Fruit fly (Drosophila melanogaster) whole organism, embryonic: ENCODE results near the gene Set2.

ENCODE experiments used
- Ada2b ChIP-seq: fragments of 200-800 bp; sonication (Bioruptor generic); IDR thresholded peaks from 2 replicates; pipeline ENCODE4 v1.3.6; 2022; ENCODE audit warnings: missing biosample characterization, missing genetic modification characterization
- Antp ChIP-seq: fragments of 200-800 bp; sonication (Bioruptor generic); optimal IDR thresholded peaks from 3 replicates; lab custom pipeline; 2016; ENCODE audit warnings: missing biosample characterization, missing genetic modification characterization
- Blimp-1 ChIP-seq: fragments of 200-800 bp; sonication (Bioruptor generic); optimal IDR thresholded peaks from 3 replicates; lab custom pipeline; 2018; ENCODE audit warnings: missing biosample characterization, missing genetic modification characterization, mild to moderate bottlenecking, moderate library complexity, missing genetic modification reagents
- CG12155 ChIP-seq: fragments of 200-800 bp; sonication (Bioruptor generic); optimal IDR thresholded peaks from 3 replicates; lab custom pipeline; 2016; ENCODE audit warnings: missing biosample characterization, missing genetic modification characterization
- CG12659 ChIP-seq: fragments of 200-800 bp; sonication (Bioruptor generic); optimal IDR thresholded peaks from 3 replicates; lab custom pipeline; 2017; ENCODE audit warnings: mild to moderate bottlenecking, missing biosample characterization, missing genetic modification reagents, missing genetic modification characterization
- CG14667 ChIP-seq: fragments of 200-800 bp; sonication (Bioruptor generic); IDR thresholded peaks from 2 replicates; pipeline ENCODE4 v1.3.6; 2022; ENCODE audit warnings: missing biosample characterization, missing genetic modification characterization
- CG1529 ChIP-seq: fragments of 200-800 bp; sonication (Bioruptor generic); optimal IDR thresholded peaks from 3 replicates; lab custom pipeline; 2018; ENCODE audit warnings: missing biosample characterization, missing genetic modification characterization
- CG17361 ChIP-seq: fragments of 200-800 bp; sonication (Bioruptor generic); IDR thresholded peaks from 3 replicates; pipeline ENCODE4 v1.3.6; 2022; ENCODE audit warnings: missing biosample characterization, missing genetic modification characterization
- CG1792 ChIP-seq: fragments of 200-800 bp; sonication (Bioruptor generic); optimal IDR thresholded peaks from 2 replicates; lab custom pipeline; 2016; ENCODE audit warnings: missing biosample characterization, missing genetic modification characterization
- CG18262 ChIP-seq: fragments of 200-800 bp; optimal IDR thresholded peaks from 3 replicates; lab custom pipeline; 2019; ENCODE audit warnings: missing biosample characterization, mild to moderate bottlenecking, missing genetic modification characterization, moderate library complexity
- CG18476 ChIP-seq: fragments of 200-800 bp; sonication (Bioruptor generic); optimal IDR thresholded peaks from 2 replicates; lab custom pipeline; 2016; ENCODE audit warnings: missing biosample characterization, mild to moderate bottlenecking, missing genetic modification characterization
- CG30431 ChIP-seq: fragments of 200-800 bp; sonication (Bioruptor generic); optimal IDR thresholded peaks from 2 replicates; lab custom pipeline; 2017; ENCODE audit warnings: missing biosample characterization, missing genetic modification characterization
- CG34224 ChIP-seq: fragments of 200-800 bp; sonication (Bioruptor generic); IDR thresholded peaks from 3 replicates; pipeline ENCODE4 v1.3.6; 2022; ENCODE audit warnings: missing biosample characterization, missing genetic modification characterization; ENCODE audit not compliant: partially characterized antibody
- CG34376 ChIP-seq: fragments of 200-800 bp; sonication (Bioruptor generic); optimal IDR thresholded peaks from 2 replicates; lab custom pipeline; 2018; ENCODE audit warnings: missing biosample characterization, mild to moderate bottlenecking, missing genetic modification characterization
- CG6654 ChIP-seq: fragments of 200-800 bp; sonication (Bioruptor generic); optimal IDR thresholded peaks from 2 replicates; lab custom pipeline; 2017; ENCODE audit warnings: missing biosample characterization, mild to moderate bottlenecking, missing genetic modification characterization
- CG6683 ChIP-seq: fragments of 200-800 bp; sonication (Bioruptor generic); optimal IDR thresholded peaks from 2 replicates; lab custom pipeline; 2017; ENCODE audit warnings: missing biosample characterization, mild to moderate bottlenecking, missing genetic modification characterization, missing genetic modification reagents
- CG6854 ChIP-seq: fragments of 200-800 bp; sonication (Bioruptor generic); optimal IDR thresholded peaks from 3 replicates; lab custom pipeline; 2017; ENCODE audit warnings: missing biosample characterization, mild to moderate bottlenecking, missing genetic modification characterization
- CG7372 ChIP-seq: fragments of 200-800 bp; sonication (Bioruptor generic); IDR thresholded peaks from 2 replicates; pipeline ENCODE4 v1.3.6; 2022; ENCODE audit warnings: missing biosample characterization, missing genetic modification characterization
- CG7963 ChIP-seq: fragments of 200-800 bp; sonication (Bioruptor generic); IDR thresholded peaks from 3 replicates; pipeline ENCODE4 v1.3.6; 2022; ENCODE audit warnings: missing biosample characterization, missing genetic modification characterization; ENCODE audit not compliant: partially characterized antibody
- CG8944 ChIP-seq: fragments of 200-800 bp; sonication (Bioruptor generic); optimal IDR thresholded peaks from 3 replicates; lab custom pipeline; 2016; ENCODE audit warnings: missing biosample characterization, missing genetic modification characterization
- CG9437 ChIP-seq: fragments of 200-800 bp; sonication (Bioruptor generic); optimal IDR thresholded peaks from 2 replicates; lab custom pipeline; 2018; ENCODE audit warnings: missing biosample characterization, mild to moderate bottlenecking, missing genetic modification characterization
- CG9797 ChIP-seq: fragments of 200-800 bp; sonication (Bioruptor generic); optimal IDR thresholded peaks from 3 replicates; lab custom pipeline; 2018; ENCODE audit warnings: missing biosample characterization, mild to moderate bottlenecking, missing genetic modification characterization
- CoRest ChIP-seq: fragments of 200-800 bp; sonication (Bioruptor generic); optimal IDR thresholded peaks from 3 replicates; lab custom pipeline; 2018; ENCODE audit warnings: missing biosample characterization, mild to moderate bottlenecking, missing genetic modification characterization, moderate library complexity
- Dll ChIP-seq: fragments of 200-800 bp; sonication (Bioruptor generic); IDR thresholded peaks from 4 replicates; pipeline ENCODE4 v1.3.6; 2022; ENCODE audit warnings: missing biosample characterization, missing genetic modification characterization; ENCODE audit not compliant: partially characterized antibody
- Dref ChIP-seq: fragments of 200-800 bp; sonication (Bioruptor generic); IDR thresholded peaks from 2 replicates; pipeline ENCODE4 v1.3.6; 2022; ENCODE audit warnings: missing biosample characterization, missing genetic modification characterization
- Hand ChIP-seq: fragments of 200-800 bp; sonication (Bioruptor generic); optimal IDR thresholded peaks from 2 replicates; lab custom pipeline; 2017; ENCODE audit warnings: mild to moderate bottlenecking, missing biosample characterization, missing genetic modification reagents, missing genetic modification characterization
- HmgZ ChIP-seq: fragments of 200-800 bp; sonication (Bioruptor generic); optimal IDR thresholded peaks from 2 replicates; lab custom pipeline; 2018; ENCODE audit warnings: missing biosample characterization, mild to moderate bottlenecking, missing genetic modification characterization
- Hr51 ChIP-seq, 2 experiments: fragments of 200-800 bp; sonication (Bioruptor generic); optimal IDR thresholded peaks; 2 replicates in 1 of 2; 3 replicates in 1 of 2; lab custom pipeline; 2016 to 2018; ENCODE audit warnings: missing biosample characterization in 2 of 2, missing genetic modification characterization in 2 of 2, mild to moderate bottlenecking in 1 of 2, moderate library complexity in 1 of 2
- Hsf ChIP-seq: fragments of 200-800 bp; sonication (Bioruptor generic); optimal IDR thresholded peaks from 3 replicates; lab custom pipeline; 2016; ENCODE audit warnings: missing biosample characterization, missing genetic modification characterization
- Med ChIP-seq: fragments of 200-800 bp; sonication (Bioruptor generic); peaks from one replicate; lab custom pipeline; 2016; ENCODE audit warnings: missing biosample characterization, missing genetic modification characterization, mild to moderate bottlenecking, inconsistent platforms, moderate library complexity
- Meics ChIP-seq: fragments of 200-800 bp; sonication (Bioruptor generic); optimal IDR thresholded peaks from 2 replicates; lab custom pipeline; 2017; ENCODE audit warnings: missing biosample characterization, mild to moderate bottlenecking, missing genetic modification characterization
- Nf-YB ChIP-seq: fragments of 200-800 bp; sonication (Bioruptor generic); optimal IDR thresholded peaks from 3 replicates; lab custom pipeline; 2019; ENCODE audit warnings: missing biosample characterization, mild to moderate bottlenecking, missing genetic modification characterization, moderate library complexity
- Sox100B ChIP-seq: fragments of 200-800 bp; sonication (Bioruptor generic); optimal IDR thresholded peaks from 3 replicates; lab custom pipeline; 2018; ENCODE audit warnings: missing biosample characterization, mild to moderate bottlenecking, missing genetic modification characterization
- Xrp1 ChIP-seq: fragments of 200-800 bp; sonication (Bioruptor generic); IDR thresholded peaks from 2 replicates; pipeline ENCODE4 v1.3.6; 2022; ENCODE audit warnings: missing biosample characterization, missing genetic modification characterization
- cato ChIP-seq: fragments of 200-800 bp; sonication (Bioruptor generic); optimal IDR thresholded peaks from 2 replicates; lab custom pipeline; 2016; ENCODE audit warnings: missing biosample characterization, missing genetic modification characterization, borderline replicate concordance
- chn ChIP-seq: fragments of 200-800 bp; sonication (Bioruptor generic); optimal IDR thresholded peaks from 2 replicates; lab custom pipeline; 2016; ENCODE audit warnings: missing biosample characterization, missing genetic modification characterization
- en ChIP-seq: fragments of 200-800 bp; sonication (Bioruptor generic); optimal IDR thresholded peaks from 2 replicates; lab custom pipeline; 2016; ENCODE audit warnings: missing biosample characterization, missing genetic modification characterization
- gem ChIP-seq: fragments of 200-800 bp; sonication (Bioruptor generic); optimal IDR thresholded peaks from 2 replicates; lab custom pipeline; 2019; ENCODE audit warnings: missing biosample characterization, mild to moderate bottlenecking, missing genetic modification characterization, moderate library complexity
- grau ChIP-seq: fragments of 200-800 bp; optimal IDR thresholded peaks from 3 replicates; lab custom pipeline; 2019; ENCODE audit warnings: missing biosample characterization, mild to moderate bottlenecking, missing genetic modification characterization, moderate library complexity
- klu ChIP-seq: fragments of 200-800 bp; sonication (Bioruptor generic); IDR thresholded peaks from 2 replicates; pipeline ENCODE4 v1.3.6; 2022; ENCODE audit warnings: missing biosample characterization, missing genetic modification characterization
- p53 ChIP-seq: fragments of 200-800 bp; sonication (Bioruptor generic); optimal IDR thresholded peaks from 2 replicates; lab custom pipeline; 2016; ENCODE audit warnings: missing biosample characterization, missing genetic modification characterization
- pb ChIP-seq: fragments of 200-800 bp; sonication (Bioruptor generic); optimal IDR thresholded peaks from 3 replicates; lab custom pipeline; 2016; ENCODE audit warnings: missing biosample characterization, missing genetic modification characterization
- run ChIP-seq: fragments of 200-800 bp; sonication (Bioruptor generic); optimal IDR thresholded peaks from 3 replicates; lab custom pipeline; 2018; ENCODE audit warnings: missing biosample characterization, mild to moderate bottlenecking, missing genetic modification characterization
- salm ChIP-seq: fragments of 200-800 bp; sonication (Bioruptor generic); optimal IDR thresholded peaks from 2 replicates; lab custom pipeline; 2018; ENCODE audit warnings: missing biosample characterization, mild to moderate bottlenecking, missing genetic modification characterization
- sd ChIP-seq: fragments of 200-800 bp; sonication (Bioruptor generic); optimal IDR thresholded peaks from 3 replicates; lab custom pipeline; 2018; ENCODE audit warnings: missing biosample characterization, mild to moderate bottlenecking, missing genetic modification characterization, moderate library complexity
- sima ChIP-seq: fragments of 200-800 bp; sonication (Bioruptor generic); optimal IDR thresholded peaks from 2 replicates; lab custom pipeline; 2016; ENCODE audit warnings: missing biosample characterization, missing genetic modification characterization
- unc-4 ChIP-seq: fragments of 200-800 bp; sonication (Bioruptor generic); IDR thresholded peaks from 2 replicates; pipeline ENCODE4 v1.3.6; 2022; ENCODE audit warnings: missing biosample characterization, missing genetic modification characterization; ENCODE audit not compliant: partially characterized antibody
- wdn ChIP-seq: fragments of 200-800 bp; sonication (Bioruptor generic); IDR thresholded peaks from 2 replicates; pipeline ENCODE4 v1.3.6; 2022; ENCODE audit warnings: missing biosample characterization, missing genetic modification characterization

The Set2 gene

DNA sequence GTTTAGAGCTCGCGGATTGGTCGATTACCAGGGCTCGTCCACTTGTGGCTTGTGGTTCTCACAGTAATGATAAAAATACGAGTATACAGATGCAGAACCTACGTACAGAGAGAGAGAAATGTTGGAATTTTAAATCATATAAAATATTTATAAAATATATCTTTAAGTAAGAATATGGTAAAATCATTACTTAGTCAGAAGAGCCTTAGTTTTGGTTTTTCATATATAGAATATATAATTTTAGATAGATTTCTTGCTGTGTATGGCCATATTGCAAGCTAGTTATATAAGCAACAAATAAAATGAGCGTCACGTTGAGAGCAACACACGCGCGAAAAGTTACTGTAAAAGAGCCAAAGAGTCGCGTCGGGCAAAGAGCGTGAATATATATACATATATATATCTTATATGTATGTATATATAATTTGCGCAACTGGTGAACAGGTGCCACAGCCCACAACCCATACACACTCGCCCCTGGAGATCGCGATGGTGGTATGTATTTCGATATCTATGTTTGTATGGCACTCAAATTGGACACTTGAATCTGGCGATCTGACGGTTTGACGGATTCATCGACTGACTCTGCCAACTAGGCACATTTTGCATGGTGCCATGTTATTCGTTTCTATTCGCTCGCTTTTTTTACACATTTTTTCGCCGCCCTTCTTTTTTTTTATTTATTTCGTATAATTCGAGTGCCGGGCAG is 22.4 kb upstream of the Set2 start (continued):
- TF ChIP-seq gem (tag; lab: Kevin White, UChicago) (peak; percentile 83), Hand (peak; percentile 62), Sox100B (GFP tag; lab: Kevin White, UChicago) (peak; percentile 51), CG6854 (GFP tag; lab: Kevin White, UChicago) (peak; percentile 52), CG34376 (GFP tag; lab: Kevin White, UChicago) (no peak), Blimp-1 (GFP tag; lab: Kevin White, UChicago) (peak; percentile 39), CG12155 (GFP tag; lab: Kevin White, UChicago) (peak; percentile 43), CG7963 (GFP tag; lab: Robert Waterston, UW) (no peak), Meics (GFP tag; lab: Kevin White, UChicago) (peak; percentile 85), Antp (GFP tag; lab: Kevin White, UChicago) (no peak), CG6683 (GFP tag; lab: Kevin White, UChicago) (peak; percentile 49), Xrp1 (GFP tag; lab: Robert Waterston, UW) (peak; percentile 44; the same call in 1 of the 2 replicates), CG1792 (GFP tag; lab: Kevin White, UChicago) (no peak), CG30431 (GFP tag; lab: Kevin White, UChicago) (no peak), Nf-YB (peak; percentile 57), wdn (0 out of 2 replicates have a peak, but pooled peaks have one; percentile 50), CG9797 (no peak), Med (GFP tag; lab: Kevin White, UChicago) (peak; percentile 36), grau (tag; lab: Kevin White, UChicago) (peak; percentile 82), unc-4 (no peak), CG8944 (no peak), klu (GFP tag; lab: Robert Waterston, UW) (peak; percentile 53; the same call in 1 of the 2 replicates), Dll (GFP tag; lab: Robert Waterston, UW) (no peak), Hr51 (GFP tag; optimal IDR thresholded peaks at IDR 0.05; lab: Kevin White, UChicago) (peak in 1 of 2 experiments; percentile 73), sima (GFP tag; lab: Kevin White, UChicago) (no peak), pb (GFP tag; lab: Kevin White, UChicago) (no peak), run (peak; percentile 9), CG18262 (tag; lab: Kevin White, UChicago) (peak; percentile 48), CG17361 (GFP tag; lab: Robert Waterston, UW) (peak; percentile 51), Ada2b (GFP tag; lab: Robert Waterston, UW) (peak; percentile 68), CoRest (tag; lab: Kevin White, UChicago) (peak; percentile 77), CG34224 (GFP tag; lab: Robert Waterston, UW) (no peak), CG12659 (GFP tag; lab: Kevin White, UChicago) (peak; percentile 75)

DNA sequence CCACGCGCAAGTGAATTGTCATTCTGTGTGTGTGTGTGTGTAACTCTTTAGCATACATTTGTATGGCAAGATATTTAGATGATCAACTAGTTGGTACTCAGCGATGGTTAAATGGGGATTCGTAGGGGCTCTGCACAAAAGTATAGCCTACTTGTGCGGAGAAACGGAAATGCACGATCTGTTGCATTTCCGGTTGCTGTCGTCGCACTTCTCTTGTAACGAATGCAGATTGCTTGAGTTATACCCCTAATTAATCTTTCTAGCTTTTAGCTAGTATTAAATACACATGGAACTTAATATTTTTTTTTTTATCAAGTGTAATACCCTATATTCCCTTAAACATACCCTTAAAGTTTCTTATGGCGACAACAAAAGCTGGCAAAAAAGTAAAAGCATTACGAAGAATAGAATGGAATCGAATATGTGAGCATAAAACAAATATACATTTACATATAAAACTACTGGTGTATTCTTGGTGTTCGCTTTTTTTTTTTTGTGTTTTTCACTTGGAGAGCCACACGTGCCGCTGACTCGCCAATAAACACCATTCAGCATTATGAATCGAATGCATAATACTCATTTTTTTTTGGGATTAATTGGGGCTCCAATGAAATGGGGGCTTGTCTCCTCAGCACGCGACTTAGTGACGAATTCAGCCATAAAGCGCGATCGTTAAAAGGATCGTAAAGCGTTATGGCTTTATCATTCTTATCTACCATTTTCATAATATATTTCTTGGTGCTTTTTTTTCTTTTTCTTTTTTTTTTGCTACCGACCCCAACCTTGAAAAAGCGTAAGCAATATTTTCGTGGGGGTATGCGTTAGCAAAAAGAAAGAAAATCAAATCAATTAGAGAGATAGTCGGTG is 21.6 kb upstream of the Set2 start:
- TF ChIP-seq CG18476 (no peak), CG6654 (peak; percentile 15), CG7372 (GFP tag; lab: Robert Waterston, UW) (no peak), p53 (no peak), Dref (GFP tag; lab: Robert Waterston, UW) (no peak), chn (no peak), CG1529 (no peak), en (GFP tag; lab: Kevin White, UChicago) (peak; percentile 5), cato (GFP tag; lab: Kevin White, UChicago) (no peak), HmgZ (peak; percentile 31), unc-4 (no peak), salm (tag; lab: Kevin White, UChicago) (no peak), Hsf (GFP tag; lab: Kevin White, UChicago) (peak; percentile 48), sd (tag; lab: Kevin White, UChicago) (no peak), CG9437 (GFP tag; lab: Kevin White, UChicago) (no peak), CG14667 (GFP tag; lab: Robert Waterston, UW) (no peak)
